Fruit fly (Drosophila melanogaster) whole organism, embryonic: Measurements from ENCODE around the gene ClC-c.

Source experiments
- CG11504 ChIP-seq: fragments of 200-800 bp; sonication (Bioruptor generic); optimal IDR thresholded peaks from 3 replicates; lab custom pipeline; 2019; ENCODE audit warnings: missing biosample characterization, mild to moderate bottlenecking, missing genetic modification characterization, moderate library complexity
- CG30431 ChIP-seq: fragments of 200-800 bp; sonication (Bioruptor generic); optimal IDR thresholded peaks from 2 replicates; lab custom pipeline; 2017; ENCODE audit warnings: missing biosample characterization, missing genetic modification characterization
- Sox100B ChIP-seq: fragments of 200-800 bp; sonication (Bioruptor generic); optimal IDR thresholded peaks from 3 replicates; lab custom pipeline; 2018; ENCODE audit warnings: missing biosample characterization, mild to moderate bottlenecking, missing genetic modification characterization
- YL-1 ChIP-seq: fragments of 200-800 bp; sonication (Bioruptor generic); optimal IDR thresholded peaks from 3 replicates; lab custom pipeline; 2017; ENCODE audit warnings: missing biosample characterization, mild to moderate bottlenecking, missing genetic modification characterization
- amos ChIP-seq: fragments of 200-800 bp; sonication (Bioruptor generic); IDR thresholded peaks from 2 replicates; pipeline ENCODE4 v1.3.6; 2022; ENCODE audit warnings: missing biosample characterization, missing genetic modification characterization; ENCODE audit not compliant: partially characterized antibody
- bowl ChIP-seq: fragments of 200-800 bp; sonication (Bioruptor generic); IDR thresholded peaks from 2 replicates; pipeline ENCODE4 v1.3.6; 2022; ENCODE audit warnings: missing biosample characterization, missing genetic modification characterization
- dmrt99B ChIP-seq: fragments of 200-800 bp; sonication (Bioruptor generic); optimal IDR thresholded peaks from 2 replicates; lab custom pipeline; 2018; ENCODE audit warnings: missing biosample characterization, mild to moderate bottlenecking, missing genetic modification characterization, moderate library complexity
- pan ChIP-seq, 4 experiments: fragments of >200 bp in 3 of 4; fragments of 200-800 bp in 1 of 4; sonication (Bioruptor generic) in 1 of 4; optimal IDR thresholded peaks in 3 of 4; IDR thresholded peaks in 1 of 4; 2 replicates each; pipeline versions ENCODE4 v1.3.6 to Lab custom; 2017 to 2022; ENCODE audit warnings: missing biosample characterization in 2 of 4, missing genetic modification characterization in 2 of 4, mixed read lengths in 1 of 4
- sim ChIP-seq: fragments of 200-800 bp; sonication (Bioruptor generic); IDR thresholded peaks from 2 replicates; pipeline ENCODE4 v1.3.6; 2022; ENCODE audit warnings: missing biosample characterization, missing genetic modification characterization

dm6 chr3L:16082251-16082650 lies 8.0 kb upstream of the ClC-c start, which contains the start of gene CG33258:
- no peak for TF ChIP-seq amos (GFP tag; lab: Robert Waterston, UW)
- TF ChIP-seq Sox100B (GFP tag; lab: Kevin White, UChicago), result no peak
- no peak for TF ChIP-seq dmrt99B
- no peak for TF ChIP-seq YL-1 (GFP tag; lab: Kevin White, UChicago)
- TF ChIP-seq CG30431 (GFP tag; lab: Kevin White, UChicago), result no peak
- no peak for TF ChIP-seq CG11504 (tag; lab: Kevin White, UChicago)
- TF ChIP-seq sim (GFP tag; lab: Robert Waterston, UW), result no peak
- TF ChIP-seq pan (optimal IDR thresholded peaks at IDR 0.05; lab: Kevin White, UChicago), result no peak
- no peak for TF ChIP-seq pan (GFP tag; optimal IDR thresholded peaks at IDR 0.05 in 1 of 2, IDR thresholded peaks at IDR 0.05 in 1 of 2)
- TF ChIP-seq bowl (GFP tag; lab: Robert Waterston, UW), result no peak
